Worm (Caenorhabditis elegans) whole organism, early embryonic: Measurements from ENCODE around the gene F53H4.6.

Source experiments
- B0310.2 ChIP-seq: sonication (generic microtip); optimal IDR thresholded peaks from 2 replicates; lab custom pipeline; 2016; ENCODE audit warnings: mild to moderate bottlenecking, missing genetic modification characterization, missing compliant biosample characterization
- F13C5.2 ChIP-seq: sonication (generic microtip); optimal IDR thresholded peaks from 2 replicates; lab custom pipeline; 2017; ENCODE audit warnings: mild to moderate bottlenecking, missing genetic modification characterization, inconsistent platforms, missing compliant biosample characterization
- aly-1 ChIP-seq: sonication (generic microtip); optimal IDR thresholded peaks from 2 replicates; lab custom pipeline; 2016; ENCODE audit warnings: missing genetic modification characterization, missing compliant biosample characterization
- ama-1 ChIP-seq: fragments of 150-350 bp; optimal IDR thresholded peaks from 2 replicates; lab custom pipeline; 2014
- ceh-13 ChIP-seq: fragments of 200-800 bp; sonication (Bioruptor generic); optimal IDR thresholded peaks from 2 replicates; lab custom pipeline; 2018; ENCODE audit warnings: mild to moderate bottlenecking, missing genetic modification characterization, missing compliant biosample characterization
- ceh-36 ChIP-seq: sonication (generic microtip); optimal IDR thresholded peaks from 2 replicates; lab custom pipeline; 2016; ENCODE audit warnings: missing genetic modification characterization, inconsistent platforms, missing compliant biosample characterization
- ets-7 ChIP-seq: sonication (generic microtip); optimal IDR thresholded peaks from 2 replicates; lab custom pipeline; 2016; ENCODE audit warnings: missing genotype, missing genetic modification characterization, missing compliant biosample characterization
- flt-1 ChIP-seq: fragments of 200-800 bp; sonication (Bioruptor generic); IDR thresholded peaks from 2 replicates; pipeline ENCODE4 v1.3.6; 2022; ENCODE audit warnings: missing genetic modification characterization, missing compliant biosample characterization
- hmbx-1 ChIP-seq: sonication (generic microtip); optimal IDR thresholded peaks from 2 replicates; lab custom pipeline; 2016; ENCODE audit warnings: mild to moderate bottlenecking, missing genetic modification characterization, missing compliant biosample characterization
- hmg-4 ChIP-seq: fragments of 200-800 bp; sonication (Bioruptor generic); optimal IDR thresholded peaks from 2 replicates; lab custom pipeline; 2018; ENCODE audit warnings: mild to moderate bottlenecking, missing genetic modification characterization, missing compliant biosample characterization
- hnd-1 ChIP-seq: sonication (generic microtip); optimal IDR thresholded peaks from 2 replicates; lab custom pipeline; 2016; ENCODE audit warnings: missing genetic modification characterization, missing compliant biosample characterization
- pes-1 ChIP-seq: fragments of 200-800 bp; sonication (Bioruptor generic); IDR thresholded peaks from 2 replicates; pipeline ENCODE4 v1.3.6; 2022; ENCODE audit warnings: missing genetic modification reagents, missing genetic modification characterization, missing compliant biosample characterization
- scrt-1 ChIP-seq: fragments of 200-800 bp; sonication (Bioruptor generic); IDR thresholded peaks from 2 replicates; pipeline ENCODE4 v1.3.6; 2022; ENCODE audit warnings: missing genetic modification characterization, missing compliant biosample characterization
- sea-1 ChIP-seq: fragments of 200-800 bp; sonication (Bioruptor generic); conservative IDR thresholded peaks from 2 replicates; pipeline ENCODE4 v1.3.6; 2022; ENCODE audit warnings: missing genetic modification characterization, missing compliant biosample characterization
- tbx-11 ChIP-seq: fragments of 200-800 bp; sonication (Bioruptor generic); IDR thresholded peaks from 2 replicates; pipeline ENCODE4 v1.3.6; 2022; ENCODE audit warnings: missing genetic modification characterization, missing compliant biosample characterization
- tbx-37 ChIP-seq: fragments of 200-800 bp; sonication (Bioruptor generic); conservative IDR thresholded peaks from 2 replicates; pipeline ENCODE4 v1.3.6; 2022; ENCODE audit warnings: missing genetic modification reagents, missing genetic modification characterization, missing compliant biosample characterization
- tra-4 ChIP-seq: sonication (generic microtip); optimal IDR thresholded peaks from 2 replicates; lab custom pipeline; 2017; ENCODE audit warnings: missing genetic modification characterization, missing compliant biosample characterization

F53H4.6 gene

DNA sequence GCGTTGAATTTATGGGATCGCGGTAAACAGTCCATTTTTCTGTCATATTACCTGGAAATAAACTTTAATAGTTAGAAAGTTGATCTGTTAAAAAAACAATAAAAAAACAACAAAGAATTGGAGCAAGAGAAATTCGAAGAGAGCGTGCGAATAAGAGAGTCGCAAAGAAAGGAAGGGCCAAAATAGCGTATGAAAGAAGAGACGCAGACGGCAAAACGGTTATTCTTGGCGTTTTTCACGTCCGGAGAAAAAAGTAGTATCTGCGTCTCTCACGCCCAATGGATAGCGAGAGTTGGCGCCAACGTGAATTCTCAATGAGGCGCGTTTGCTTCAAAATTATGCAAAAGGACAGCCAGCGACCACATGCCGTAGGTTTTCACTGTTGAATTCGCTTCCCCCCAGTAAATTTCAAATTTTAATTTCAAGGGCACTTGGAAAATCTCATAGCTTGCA, at the start of gene F53H4.6:
F53H4.6 (minus strand) TSS at position 51 of the 453 bp plus-strand sequence.
- no peak for TF ChIP-seq ets-7 (tag; lab: Kevin White, UChicago)

DNA sequence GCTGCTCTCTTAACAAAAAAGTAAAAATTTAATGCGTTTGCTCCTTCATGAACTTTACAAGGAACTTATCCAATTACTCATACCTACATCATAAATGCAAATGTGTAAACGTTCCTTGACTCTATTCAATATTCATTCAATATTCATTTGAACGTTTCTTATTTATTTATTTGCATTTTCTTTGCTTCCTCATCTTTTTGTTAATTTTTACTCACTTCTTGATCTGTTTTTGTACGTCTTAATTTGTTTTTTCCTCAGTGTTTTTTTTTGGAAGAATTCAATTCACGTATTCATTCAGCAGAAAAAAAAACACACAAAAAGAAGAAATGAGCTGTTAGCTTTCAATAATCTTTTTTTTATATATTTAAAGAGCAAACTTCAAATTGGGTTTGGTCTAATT, 42.4 kb upstream of the F53H4.6 start:
- TF ChIP-seq ets-7 (tag; lab: Kevin White, UChicago) (no peak), ceh-36 (tag; lab: Kevin White, UChicago) (no peak), pes-1 (GFP tag; lab: Robert Waterston, UW) (no peak), F13C5.2 (tag; lab: Kevin White, UChicago) (no peak), tbx-11 (GFP tag; lab: Robert Waterston, UW) (no peak), sea-1 (GFP tag; lab: Robert Waterston, UW) (no peak), hnd-1 (tag; lab: Kevin White, UChicago) (no peak), B0310.2 (tag; lab: Kevin White, UChicago) (no peak), aly-1 (no peak)

- TF ChIP-seq tra-4 (tag; lab: Kevin White, UChicago): no peak
- TF ChIP-seq scrt-1 (GFP tag; lab: Robert Waterston, UW): no peak
- no peak for TF ChIP-seq ama-1 (lab: Kevin White, UChicago)
- no peak for TF ChIP-seq ceh-13 (GFP tag; lab: Kevin White, UChicago)
- no peak for TF ChIP-seq ceh-36 (tag; lab: Kevin White, UChicago)
- TF ChIP-seq B0310.2 (tag; lab: Kevin White, UChicago): no peak
- TF ChIP-seq pes-1 (GFP tag; lab: Robert Waterston, UW): no peak
- TF ChIP-seq aly-1: no peak
- TF ChIP-seq ets-7 (tag; lab: Kevin White, UChicago): no peak
- no peak for TF ChIP-seq hnd-1 (tag; lab: Kevin White, UChicago)
- no peak for TF ChIP-seq hmg-4 (GFP tag; lab: Kevin White, UChicago)
- TF ChIP-seq sea-1 (GFP tag; lab: Robert Waterston, UW): no peak
- no peak for TF ChIP-seq flt-1 (GFP tag; lab: Robert Waterston, UW)
- no peak for TF ChIP-seq tbx-11 (GFP tag; lab: Robert Waterston, UW)
- no peak for TF ChIP-seq F13C5.2 (tag; lab: Kevin White, UChicago)
- no peak for TF ChIP-seq tbx-37
- no peak for TF ChIP-seq hmbx-1 (tag; lab: Kevin White, UChicago)
Observed at ce11 chrX:15901214-15901613, 40.8 kb upstream of the F53H4.6 start.

DNA sequence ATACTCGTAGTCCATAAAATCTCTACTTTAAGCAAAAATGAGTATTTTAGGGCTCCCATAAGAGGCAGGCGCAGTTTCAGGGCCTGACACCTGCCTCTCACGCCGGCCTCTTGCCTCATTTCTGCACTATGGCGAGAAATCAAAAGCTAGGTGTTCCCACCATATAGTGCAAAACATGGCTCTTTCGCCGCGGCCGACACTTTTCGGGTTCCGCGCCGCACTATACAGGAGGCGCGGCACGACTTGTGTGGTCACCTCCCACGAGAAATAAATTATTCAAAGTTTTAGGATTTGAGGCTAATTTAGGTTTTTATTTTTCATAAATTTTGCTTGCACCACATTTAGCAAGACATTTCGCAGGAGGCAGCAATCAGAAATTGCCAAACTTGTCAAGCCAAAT, 32.1 kb upstream of the F53H4.6 start:
- TF ChIP-seq F13C5.2 (tag; lab: Kevin White, UChicago): no peak
- TF ChIP-seq ama-1 (lab: Kevin White, UChicago): no peak
- TF ChIP-seq scrt-1 (GFP tag; lab: Robert Waterston, UW): no peak
- TF ChIP-seq hnd-1 (tag; lab: Kevin White, UChicago): no peak
- no peak for TF ChIP-seq ceh-36 (tag; lab: Kevin White, UChicago)
- no peak for TF ChIP-seq tbx-11 (GFP tag; lab: Robert Waterston, UW)
- TF ChIP-seq ceh-13 (GFP tag; lab: Kevin White, UChicago): no peak
- TF ChIP-seq B0310.2 (tag; lab: Kevin White, UChicago): no peak
- TF ChIP-seq flt-1 (GFP tag; lab: Robert Waterston, UW): no peak
- no peak for TF ChIP-seq sea-1 (GFP tag; lab: Robert Waterston, UW)
- TF ChIP-seq tra-4 (tag; lab: Kevin White, UChicago): no peak
- no peak for TF ChIP-seq ets-7 (tag; lab: Kevin White, UChicago)
- TF ChIP-seq hmg-4 (GFP tag; lab: Kevin White, UChicago): no peak
- TF ChIP-seq aly-1: no peak
- TF ChIP-seq pes-1 (GFP tag; lab: Robert Waterston, UW): no peak
- no peak for TF ChIP-seq tbx-37

DNA sequence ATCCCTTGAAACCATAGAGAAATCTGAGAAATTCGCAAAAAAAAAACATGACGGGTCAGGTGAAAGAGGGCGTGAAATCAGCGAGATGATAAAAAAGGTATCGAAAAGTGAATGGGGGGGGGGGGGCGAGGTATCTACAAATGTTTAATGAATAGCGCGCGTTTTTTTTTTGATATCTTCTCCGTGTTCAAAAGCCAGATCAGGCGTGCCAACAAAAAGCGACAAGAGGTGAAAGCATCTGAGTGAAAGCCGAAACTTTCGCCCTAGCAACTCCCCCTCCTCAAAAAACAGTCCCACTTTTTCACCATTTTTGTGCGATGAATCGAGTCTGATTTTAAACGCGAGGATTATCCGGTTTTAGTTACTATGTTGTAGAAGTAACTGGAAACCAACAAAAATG, 27.6 kb upstream of the F53H4.6 start:
- no peak for TF ChIP-seq F13C5.2 (tag; lab: Kevin White, UChicago)

ce11 chrX:15887495-15887894, 27.1 kb upstream of the F53H4.6 start, which contains the start of gene F53H4.3:
F53H4.3 (minus strand) TSS chrX:15887595.
- TF ChIP-seq scrt-1 (GFP tag; lab: Robert Waterston, UW) (no peak), F13C5.2 (tag; lab: Kevin White, UChicago) (no peak), tra-4 (tag; lab: Kevin White, UChicago) (no peak), tbx-11 (GFP tag; lab: Robert Waterston, UW) (no peak), ama-1 (lab: Kevin White, UChicago) (no peak), pes-1 (GFP tag; lab: Robert Waterston, UW) (no peak), ceh-36 (tag; lab: Kevin White, UChicago) (no peak), B0310.2 (tag; lab: Kevin White, UChicago) (no peak), hnd-1 (tag; lab: Kevin White, UChicago) (no peak), flt-1 (GFP tag; lab: Robert Waterston, UW) (no peak), hmbx-1 (tag; lab: Kevin White, UChicago) (no peak), ets-7 (tag; lab: Kevin White, UChicago) (no peak), aly-1 (no peak)

ce11 chrX:15884478-15884877, 24.1 kb upstream of the F53H4.6 start:
- TF ChIP-seq hmg-4 (GFP tag; lab: Kevin White, UChicago): no peak
- TF ChIP-seq tra-4 (tag; lab: Kevin White, UChicago): no peak
- no peak for TF ChIP-seq scrt-1 (GFP tag; lab: Robert Waterston, UW)
- no peak for TF ChIP-seq F13C5.2 (tag; lab: Kevin White, UChicago)
- no peak for TF ChIP-seq ets-7 (tag; lab: Kevin White, UChicago)
- TF ChIP-seq flt-1 (GFP tag; lab: Robert Waterston, UW): no peak
- TF ChIP-seq ama-1 (lab: Kevin White, UChicago): no peak
- no peak for TF ChIP-seq tbx-37
- no peak for TF ChIP-seq aly-1
- TF ChIP-seq ceh-13 (GFP tag; lab: Kevin White, UChicago): no peak
- no peak for TF ChIP-seq hnd-1 (tag; lab: Kevin White, UChicago)
- TF ChIP-seq sea-1 (GFP tag; lab: Robert Waterston, UW): no peak
- no peak for TF ChIP-seq ceh-36 (tag; lab: Kevin White, UChicago)
- TF ChIP-seq pes-1 (GFP tag; lab: Robert Waterston, UW): no peak
- no peak for TF ChIP-seq hmbx-1 (tag; lab: Kevin White, UChicago)
- no peak for TF ChIP-seq tbx-11 (GFP tag; lab: Robert Waterston, UW)
- no peak for TF ChIP-seq B0310.2 (tag; lab: Kevin White, UChicago)
